Worm (Caenorhabditis elegans): ENCODE measurements around the gene ceh-99.

DNA sequence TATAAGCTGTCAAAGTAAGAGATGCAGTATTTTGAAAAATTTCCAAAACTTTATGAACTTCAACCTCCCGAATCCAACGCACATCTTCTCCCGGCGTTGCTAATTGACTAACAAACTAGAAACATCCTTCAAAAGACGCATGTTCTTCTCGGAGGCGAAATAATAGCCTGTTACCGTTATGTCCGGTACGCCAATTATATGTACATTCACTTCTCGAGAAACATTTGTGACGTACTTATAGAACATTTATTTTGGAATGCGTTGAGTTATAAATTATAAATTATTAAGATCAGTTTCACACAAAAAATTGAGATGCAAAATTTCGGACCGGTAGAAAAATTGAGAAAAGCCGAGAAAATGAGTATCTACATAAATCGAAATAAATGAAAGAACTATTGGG lies 22.8 kb upstream of the ceh-99 start, which contains the start of gene T21B4.3:
- no peak for TF ChIP-seq fax-1 (tag; optimal IDR thresholded peaks at IDR 0.05)
- TF ChIP-seq nfya-1 (tag; optimal IDR thresholded peaks at IDR 0.05) = no peak
- no peak for TF ChIP-seq hlh-6 (tag; optimal IDR thresholded peaks at IDR 0.05)
- no peak for TF ChIP-seq C08G9.2 (tag; optimal IDR thresholded peaks at IDR 0.05)
- TF ChIP-seq hlh-30 (tag; optimal IDR thresholded peaks at IDR 0.05; ENCODE audit: insufficient read depth) = no peak
- no peak for TF ChIP-seq K09A11.1 (tag; optimal IDR thresholded peaks at IDR 0.05; ENCODE audit: insufficient read depth)
